Worm (Caenorhabditis elegans): ENCODE data around the gene slc-17.7.

Gene slc-17.7

ce11 chrV:9273587-9273986 lies 7.3 kb upstream of the slc-17.7 start:
- TF ChIP-seq ama-1 (optimal IDR thresholded peaks at IDR 0.05) (no peak), nhr-28 (tag; optimal IDR thresholded peaks at IDR 0.05) (no peak), ceh-82 (tag; optimal IDR thresholded peaks at IDR 0.05) (no peak), daf-12 (tag; optimal IDR thresholded peaks at IDR 0.05) (no peak), lin-15B (tag; optimal IDR thresholded peaks at IDR 0.05) (peak; percentile 45), egl-27 (tag; optimal IDR thresholded peaks at IDR 0.05) (peak; percentile 21), lsy-12 (tag; optimal IDR thresholded peaks at IDR 0.05) (no peak), skn-1 (tag; optimal IDR thresholded peaks at IDR 0.05) (no peak), ZK546.5 (tag; optimal IDR thresholded peaks at IDR 0.05) (no peak), nhr-12 (tag; optimal IDR thresholded peaks at IDR 0.05) (no peak), ztf-4 (tag; optimal IDR thresholded peaks at IDR 0.05) (no peak), elt-2 (tag; optimal IDR thresholded peaks at IDR 0.05) (no peak), lin-39 (tag; optimal IDR thresholded peaks at IDR 0.05) (peak; percentile 95), elt-3 (tag; optimal IDR thresholded peaks at IDR 0.05) (no peak), nhr-11 (tag; optimal IDR thresholded peaks at IDR 0.05) (no peak), aly-2 (tag; optimal IDR thresholded peaks at IDR 0.05) (no peak), tbx-2 (tag; optimal IDR thresholded peaks at IDR 0.05) (peak; percentile 31), fos-1 (tag; optimal IDR thresholded peaks at IDR 0.05) (no peak), nhr-67 (tag; optimal IDR thresholded peaks at IDR 0.05) (no peak), mml-1 (tag; optimal IDR thresholded peaks at IDR 0.05) (no peak), eor-1 (tag; optimal IDR thresholded peaks at IDR 0.05) (no peak), elt-1 (tag; optimal IDR thresholded peaks at IDR 0.05) (no peak), nhr-25 (tag; optimal IDR thresholded peaks at IDR 0.05) (no peak), unc-39 (tag; optimal IDR thresholded peaks at IDR 0.05) (no peak), mdl-1 (tag; optimal IDR thresholded peaks at IDR 0.05) (no peak), ztf-11 (tag; optimal IDR thresholded peaks at IDR 0.05) (no peak), R02D3.7 (tag; optimal IDR thresholded peaks at IDR 0.05) (peak; percentile 9), zag-1 (tag; optimal IDR thresholded peaks at IDR 0.05) (no peak), pqm-1 (tag; optimal IDR thresholded peaks at IDR 0.05) (no peak), egl-5 (tag; optimal IDR thresholded peaks at IDR 0.05) (peak; percentile 8), fkh-10 (GFP tag; optimal IDR thresholded peaks at IDR 0.05) (peak; percentile 46), nhr-237 (tag; optimal IDR thresholded peaks at IDR 0.05) (no peak), nhr-43 (tag; optimal IDR thresholded peaks at IDR 0.05; ENCODE audit: poor library complexity, severe bottlenecking) (peak; percentile 40), unc-62 (GFP tag; optimal IDR thresholded peaks at IDR 0.05) (peak; percentile 53), nhr-23 (tag; optimal IDR thresholded peaks at IDR 0.05) (no peak), nhr-76 (tag; optimal IDR thresholded peaks at IDR 0.05) (no peak), ceh-16 (tag; optimal IDR thresholded peaks at IDR 0.05) (no peak), sea-2 (GFP tag; optimal IDR thresholded peaks at IDR 0.05) (no peak), fkh-2 (tag; optimal IDR thresholded peaks at IDR 0.05) (no peak), nhr-77 (tag; optimal IDR thresholded peaks at IDR 0.05) (no peak), ceh-28 (tag; optimal IDR thresholded peaks at IDR 0.05) (peak; percentile 59), snpc-4 (tag; optimal IDR thresholded peaks at IDR 0.05) (peak; percentile 45), nfya-1 (tag; optimal IDR thresholded peaks at IDR 0.05; ENCODE audit: insufficient read depth) (peak; percentile 70), jun-1 (tag; optimal IDR thresholded peaks at IDR 0.05) (no peak), ceh-9 (tag; optimal IDR thresholded peaks at IDR 0.05) (no peak), hmg-11 (tag; optimal IDR thresholded peaks at IDR 0.05) (peak; percentile 79), pha-4 (tag; optimal IDR thresholded peaks at IDR 0.05) (peak; percentile 33)

ce11 chrV:9272624-9273023 lies 6.3 kb upstream of the slc-17.7 start:
- TF ChIP-seq egl-5 (tag; optimal IDR thresholded peaks at IDR 0.05) (no peak), ama-1 (optimal IDR thresholded peaks at IDR 0.05) (no peak), nhr-77 (tag; optimal IDR thresholded peaks at IDR 0.05) (no peak), fkh-10 (GFP tag; optimal IDR thresholded peaks at IDR 0.05) (no peak), aly-2 (tag; optimal IDR thresholded peaks at IDR 0.05) (no peak), R02D3.7 (tag; optimal IDR thresholded peaks at IDR 0.05) (no peak), zag-1 (tag; optimal IDR thresholded peaks at IDR 0.05) (no peak), pha-4 (tag; optimal IDR thresholded peaks at IDR 0.05) (no peak)
